Fruit fly (Drosophila melanogaster): ENCODE measurements around the gene Irp-1A.

Gene Irp-1A

dm6 chr3R:22753895-22754774 is 29.7 kb upstream of the Irp-1A start (continued):
- no peak for TF ChIP-seq hkb (optimal IDR thresholded peaks at IDR 0.05)
- peak; percentile 14; the same call in 1 of the 2 replicates for TF ChIP-seq hkb (GFP tag; IDR thresholded peaks at IDR 0.05)
- peak; percentile 71 for TF ChIP-seq CG12391 (tag; optimal IDR thresholded peaks at IDR 0.05)
- peak; percentile 77; the same call in 1 of the 2 replicates for TF ChIP-seq CG31441 (GFP tag; IDR thresholded peaks at IDR 0.05)
- TF ChIP-seq Blimp-1 (GFP tag; optimal IDR thresholded peaks at IDR 0.05) = peak; percentile 51
- TF ChIP-seq Sry-β (GFP tag; optimal IDR thresholded peaks at IDR 0.05) = no peak
- TF ChIP-seq bigmax (GFP tag; optimal IDR thresholded peaks at IDR 0.05) = peak; percentile 31
- 0 out of 2 replicates have a peak, but pooled peaks have one; percentile 11 for TF ChIP-seq Dref (GFP tag; IDR thresholded peaks at IDR 0.05)
- TF ChIP-seq slou (GFP tag; optimal IDR thresholded peaks at IDR 0.05) = peak; percentile 5
- TF ChIP-seq CG17912 (GFP tag; optimal IDR thresholded peaks at IDR 0.05) = no peak
- peak; percentile 52 for TF ChIP-seq ATbp (GFP tag; optimal IDR thresholded peaks at IDR 0.05)
- TF ChIP-seq phol (tag; optimal IDR thresholded peaks at IDR 0.05) = peak; percentile 74
- TF ChIP-seq CG10147 (GFP tag; optimal IDR thresholded peaks at IDR 0.05) = no peak
- peak; percentile 62 for TF ChIP-seq sqz (GFP tag; optimal IDR thresholded peaks at IDR 0.05)
- TF ChIP-seq CG6683 (GFP tag; optimal IDR thresholded peaks at IDR 0.05) = no peak
- TF ChIP-seq CG9609 (GFP tag; optimal IDR thresholded peaks at IDR 0.05) = no peak
- peak; percentile 64 for TF ChIP-seq CG15514 (GFP tag; optimal IDR thresholded peaks at IDR 0.05)
- peak; percentile 18 for TF ChIP-seq cg (GFP tag; optimal IDR thresholded peaks at IDR 0.05)
- TF ChIP-seq Bdp1 (GFP tag; optimal IDR thresholded peaks at IDR 0.05) = no peak
- TF ChIP-seq HLH54F (GFP tag; optimal IDR thresholded peaks at IDR 0.05) = peak; percentile 8
- no peak for TF ChIP-seq lbe (GFP tag; optimal IDR thresholded peaks at IDR 0.05)
- no peak for TF ChIP-seq CG7271 (tag; optimal IDR thresholded peaks at IDR 0.05)
- TF ChIP-seq Dll (GFP tag; IDR thresholded peaks at IDR 0.05; ENCODE audit: partially characterized antibody) = no peak
- TF ChIP-seq HLHmδ (GFP tag; optimal IDR thresholded peaks at IDR 0.05) = no peak
- TF ChIP-seq CG3847 (GFP tag; IDR thresholded peaks at IDR 0.05) = peak; percentile 41; the same call in 1 of the 2 replicates
- no peak for TF ChIP-seq CG31365 (tag; optimal IDR thresholded peaks at IDR 0.05)
- TF ChIP-seq hbn (GFP tag; IDR thresholded peaks at IDR 0.05; ENCODE audit: partially characterized antibody) = 0 out of 2 replicates have a peak, but pooled peaks have one; percentile 32
- peak; percentile 48 for TF ChIP-seq mirr (GFP tag; optimal IDR thresholded peaks at IDR 0.05)
- peak; percentile 37; the same call in 1 of the 2 replicates for TF ChIP-seq ssp (GFP tag; IDR thresholded peaks at IDR 0.05)
- TF ChIP-seq CG10543 (GFP tag; optimal IDR thresholded peaks at IDR 0.05) = peak; percentile 90
- peak; percentile 77 for TF ChIP-seq CG11456 (GFP tag; IDR thresholded peaks at IDR 0.05)
- peak in 1 of 2 experiments; percentile 78 for TF ChIP-seq Dfd (GFP tag; optimal IDR thresholded peaks at IDR 0.05)
- no peak for TF ChIP-seq gro (GFP tag; optimal IDR thresholded peaks at IDR 0.05)
- TF ChIP-seq Doc3 (GFP tag; IDR thresholded peaks at IDR 0.05; ENCODE audit: partially characterized antibody) = no peak
- TF ChIP-seq CG14965 (GFP tag; optimal IDR thresholded peaks at IDR 0.05; ENCODE audit: borderline replicate concordance) = no peak
- TF ChIP-seq org-1 (GFP tag; optimal IDR thresholded peaks at IDR 0.05) = peak; percentile 47
- TF ChIP-seq da (GFP tag; optimal IDR thresholded peaks at IDR 0.05) = no peak
- peak; percentile 74 for TF ChIP-seq Rfx (GFP tag; IDR thresholded peaks at IDR 0.05)
- no peak for TF ChIP-seq ab (GFP tag; optimal IDR thresholded peaks at IDR 0.05)
- no peak for TF ChIP-seq CG9876 (GFP tag; optimal IDR thresholded peaks at IDR 0.05)
- TF ChIP-seq schlank (tag; optimal IDR thresholded peaks at IDR 0.05) = no peak
- TF ChIP-seq CG4282 (GFP tag; optimal IDR thresholded peaks at IDR 0.05) = no peak
- peak; percentile 42; the same call in 1 of the 2 replicates for TF ChIP-seq CG9215 (GFP tag; IDR thresholded peaks at IDR 0.05)
- TF ChIP-seq CG14667 (GFP tag; IDR thresholded peaks at IDR 0.05) = no peak; the same call in none of the 2 replicates
- peak; percentile 79 for TF ChIP-seq CG13424 (tag; optimal IDR thresholded peaks at IDR 0.05)
- TF ChIP-seq exex (tag; optimal IDR thresholded peaks at IDR 0.05) = no peak
- no peak for TF ChIP-seq klu (GFP tag; IDR thresholded peaks at IDR 0.05)
- TF ChIP-seq ase (GFP tag; IDR thresholded peaks at IDR 0.05) = peak; percentile 35; the same call in 2 of the 3 replicates
